Worm (Caenorhabditis elegans): ENCODE measurements around the gene R151.2.

Gene R151.2

DNA sequence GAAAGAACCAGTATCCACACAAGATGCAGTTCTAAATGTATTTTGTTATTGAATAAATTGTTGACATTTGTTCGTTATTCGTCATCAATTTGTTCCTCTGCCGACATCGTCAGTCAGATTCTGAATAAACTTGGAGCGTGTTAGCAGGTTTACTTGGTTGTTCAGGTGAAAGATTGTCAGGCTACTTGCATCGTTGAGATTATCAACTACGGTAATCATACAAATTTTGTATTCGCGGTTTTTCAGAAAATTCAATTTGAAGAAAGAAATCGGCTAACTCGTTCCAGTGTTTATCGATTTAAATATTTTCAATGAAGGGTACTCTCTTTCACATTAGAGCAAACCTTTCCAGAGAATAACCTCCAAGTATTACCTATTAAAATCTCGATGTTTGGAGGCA lies at the start of gene R151.2:
Gene R151.2 (plus strand): TSS at position 247 of the 400 bp plus-strand sequence.
- no peak for TF ChIP-seq mep-1 (tag; optimal IDR thresholded peaks at IDR 0.05)
- no peak for TF ChIP-seq aha-1 (tag)
- TF ChIP-seq mxl-2 (GFP tag; conservative IDR thresholded peaks at IDR 0.05) = no peak
- TF ChIP-seq mes-2 (tag; optimal IDR thresholded peaks at IDR 0.05; ENCODE audit: poor library complexity, severe bottlenecking) = peak; percentile 14
- TF ChIP-seq F44E2.7 (GFP tag; IDR thresholded peaks at IDR 0.05) = 0 out of 2 replicates have a peak, but pooled peaks have one; percentile 9
- no peak for TF ChIP-seq dpl-1 (GFP tag; optimal IDR thresholded peaks at IDR 0.05)
- no peak for TF ChIP-seq hlh-11 (tag; optimal IDR thresholded peaks at IDR 0.05)
- no peak for TF ChIP-seq nhr-76 (tag; optimal IDR thresholded peaks at IDR 0.05)
- peak; percentile 65 for TF ChIP-seq ama-1 (optimal IDR thresholded peaks at IDR 0.05)
- TF ChIP-seq R02D3.7 (tag; optimal IDR thresholded peaks at IDR 0.05) = no peak
- peak; percentile 29 for TF ChIP-seq lin-38 (GFP tag; IDR thresholded peaks at IDR 0.05)
- TF ChIP-seq spr-1 (tag; optimal IDR thresholded peaks at IDR 0.05) = no peak
- no peak for TF ChIP-seq pqm-1 (tag; optimal IDR thresholded peaks at IDR 0.05)
- peak; percentile 38; the same call in 1 of the 2 replicates for TF ChIP-seq Y48G9A.11 (GFP tag; IDR thresholded peaks at IDR 0.05)
- no peak for TF ChIP-seq nhr-41 (GFP tag; IDR thresholded peaks at IDR 0.05)
- TF ChIP-seq F49E8.2 (tag; optimal IDR thresholded peaks at IDR 0.05; ENCODE audit: borderline replicate concordance) = peak; percentile 62
- TF ChIP-seq tag-97 (GFP tag; IDR thresholded peaks at IDR 0.05) = no peak
- no peak for TF ChIP-seq Y75B8A.6 (GFP tag; IDR thresholded peaks at IDR 0.05)
- no peak for TF ChIP-seq spr-3 (GFP tag; optimal IDR thresholded peaks at IDR 0.05)
- TF ChIP-seq lin-29 (GFP tag; IDR thresholded peaks at IDR 0.05) = no peak

DNA sequence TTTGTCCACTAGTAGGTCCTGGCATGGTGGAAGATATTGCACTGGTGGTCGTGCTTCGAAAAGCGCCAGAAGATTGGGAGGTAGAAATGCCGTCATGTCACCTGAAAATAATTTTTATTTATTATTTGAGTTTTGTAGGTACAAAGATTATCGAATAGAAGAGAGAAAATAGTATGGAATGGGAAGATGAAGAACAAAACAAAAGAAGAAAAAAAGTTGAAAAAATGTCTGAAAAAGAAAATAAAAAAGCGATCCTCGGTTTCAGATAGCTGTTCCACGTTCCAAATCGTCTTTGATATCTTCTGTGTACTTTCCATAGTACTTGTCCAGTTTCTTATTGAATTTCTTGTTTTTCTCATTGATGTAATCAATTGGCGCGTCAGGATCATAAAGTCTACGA lies 48.7 kb upstream of the R151.2 start, which contains the start of gene rnp-7:
Gene rnp-7 (minus strand): TSS at position 101 of the 400 bp plus-strand sequence.
- no peak for TF ChIP-seq hif-1 (tag; optimal IDR thresholded peaks at IDR 0.05)
- TF ChIP-seq nhr-10 (tag; optimal IDR thresholded peaks at IDR 0.05) = no peak
- TF ChIP-seq daf-8 (GFP tag; IDR thresholded peaks at IDR 0.05) = no peak
- no peak for TF ChIP-seq sdz-12 (GFP tag; optimal IDR thresholded peaks at IDR 0.05)
- TF ChIP-seq nhr-77 (tag; optimal IDR thresholded peaks at IDR 0.05) = no peak
- TF ChIP-seq dpl-1 (GFP tag; optimal IDR thresholded peaks at IDR 0.05) = no peak
- no peak for TF ChIP-seq lin-29 (GFP tag; IDR thresholded peaks at IDR 0.05)
- no peak for TF ChIP-seq saeg-2 (GFP tag; IDR thresholded peaks at IDR 0.05)
- TF ChIP-seq spr-1 (tag; optimal IDR thresholded peaks at IDR 0.05) = no peak
- no peak for TF ChIP-seq nhr-28 (tag; optimal IDR thresholded peaks at IDR 0.05)
- no peak for TF ChIP-seq dmd-8 (GFP tag; IDR thresholded peaks at IDR 0.05)
- TF ChIP-seq lim-7 (GFP tag; IDR thresholded peaks at IDR 0.05) = no peak

DNA sequence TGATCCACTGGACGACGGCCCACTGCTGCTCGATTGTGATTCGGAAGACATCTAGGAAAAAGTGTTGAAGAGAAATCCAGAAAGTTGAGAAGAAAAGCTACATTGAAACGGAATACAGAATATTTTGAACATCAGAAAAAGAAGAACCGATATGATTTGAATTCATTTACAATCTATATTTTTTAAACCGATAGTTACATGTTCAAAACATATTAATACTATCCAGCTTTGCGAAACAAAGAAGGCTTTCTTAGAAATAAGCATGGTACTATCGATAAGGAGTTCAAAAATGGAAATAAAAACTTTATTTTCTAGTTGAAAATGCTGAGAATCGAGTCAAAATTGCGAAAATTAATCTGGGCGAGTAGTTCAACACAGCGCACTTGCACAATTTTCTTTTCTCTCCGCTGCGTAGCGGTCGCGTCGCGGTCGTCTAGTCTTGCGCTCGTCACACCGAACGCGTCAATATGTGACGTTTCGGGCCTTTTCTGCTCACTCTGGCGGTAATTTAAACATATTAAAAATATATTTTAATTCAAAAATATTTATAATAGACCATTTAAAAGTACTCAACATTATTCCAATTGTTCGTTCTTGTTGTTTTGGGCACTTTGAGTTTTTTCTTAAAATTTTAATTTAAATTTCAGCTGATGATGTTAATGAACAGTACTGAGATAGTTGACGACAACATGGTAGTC lies 47.6 kb upstream of the R151.2 start, which contains the start of the genes syf-2 and K04G7.1:
Gene syf-2 (minus strand): TSS at position 51 of the 698 bp plus-strand sequence.
Gene K04G7.1 (plus strand): TSS at position 648 of the 698 bp plus-strand sequence.
- TF ChIP-seq nhr-77 (tag; optimal IDR thresholded peaks at IDR 0.05) (peak; percentile 92), nhr-102 (tag; optimal IDR thresholded peaks at IDR 0.05) (peak; percentile 48), lir-3 (tag; optimal IDR thresholded peaks at IDR 0.05) (no peak), pha-4 (GFP tag; IDR thresholded peaks at IDR 0.05) (peak; percentile 86), pha-4 (tag; optimal IDR thresholded peaks at IDR 0.05) (no peak), ceh-32 (tag; optimal IDR thresholded peaks at IDR 0.05; ENCODE audit: poor library complexity) (no peak), jun-1 (tag; optimal IDR thresholded peaks at IDR 0.05) (no peak), fkh-10 (GFP tag; optimal IDR thresholded peaks at IDR 0.05) (peak; percentile 88), hlh-11 (tag; optimal IDR thresholded peaks at IDR 0.05) (peak; percentile 91), nhr-10 (tag; optimal IDR thresholded peaks at IDR 0.05) (no peak), nhr-11 (tag; optimal IDR thresholded peaks at IDR 0.05) (peak; percentile 85), lin-39 (tag; optimal IDR thresholded peaks at IDR 0.05) (no peak), F26F4.8 (GFP tag; conservative IDR thresholded peaks at IDR 0.05) (no peak), dmd-9 (GFP tag; IDR thresholded peaks at IDR 0.05) (peak; percentile 77), unc-130 (GFP tag; optimal IDR thresholded peaks at IDR 0.05) (peak; percentile 76), ama-1 (optimal IDR thresholded peaks at IDR 0.05) (no peak), nhr-237 (tag; optimal IDR thresholded peaks at IDR 0.05) (no peak), daf-16 (GFP tag; optimal IDR thresholded peaks at IDR 0.05) (peak; percentile 14 to 26), daf-16 (tag; optimal IDR thresholded peaks at IDR 0.05) (peak; percentile 65), ztf-11 (tag; optimal IDR thresholded peaks at IDR 0.05) (no peak), dmd-8 (GFP tag; IDR thresholded peaks at IDR 0.05) (no peak), nhr-48 (tag; optimal IDR thresholded peaks at IDR 0.05) (peak; percentile 28), daf-12 (tag; optimal IDR thresholded peaks at IDR 0.05) (no peak), mxl-2 (GFP tag; conservative IDR thresholded peaks at IDR 0.05) (no peak), Y5F2A.4 (GFP tag; optimal IDR thresholded peaks at IDR 0.05) (no peak), tag-97 (GFP tag; IDR thresholded peaks at IDR 0.05) (no peak)
